Worm (Caenorhabditis elegans) whole organism, mixed stage, embryonic: Measurements from ENCODE around the gene sra-10.
A peak's percentile ranks its signal among the peaks of the same experiment; 100 is the strongest.

Experiments
- M03D4.4 ChIP-seq: sonication (generic microtip); optimal IDR thresholded peaks from 2 replicates; lab custom pipeline; 2017; ENCODE audit warnings: mild to moderate bottlenecking, missing genetic modification characterization, missing compliant biosample characterization
- bed-3 ChIP-seq: fragments of 200-800 bp; sonication (Bioruptor generic); optimal IDR thresholded peaks from 3 replicates; lab custom pipeline; 2018; ENCODE audit warnings: mild to moderate bottlenecking, missing genetic modification characterization, moderate library complexity, missing compliant biosample characterization
- blmp-1 ChIP-seq: fragments of 150-350 bp; optimal IDR thresholded peaks from 2 replicates; lab custom pipeline; 2014; ENCODE audit warnings: missing biosample characterization, missing genetic modification characterization
- ceh-39 ChIP-seq: fragments of 150-350 bp; optimal IDR thresholded peaks from 2 replicates; lab custom pipeline; 2014; ENCODE audit warnings: missing biosample characterization, missing genetic modification characterization
- ceh-43 ChIP-seq: fragments of 200-800 bp; sonication (Bioruptor generic); optimal IDR thresholded peaks from 2 replicates; lab custom pipeline; 2018; ENCODE audit warnings: mild to moderate bottlenecking, missing genetic modification characterization, moderate library complexity, missing compliant biosample characterization
- ceh-83 ChIP-seq: fragments of 200-800 bp; sonication (Bioruptor generic); optimal IDR thresholded peaks from 2 replicates; lab custom pipeline; 2018; ENCODE audit warnings: mild to moderate bottlenecking, missing genetic modification characterization, missing compliant biosample characterization
- ces-1 ChIP-seq: fragments of 150-350 bp; optimal IDR thresholded peaks from 2 replicates; lab custom pipeline; 2014; ENCODE audit warnings: missing biosample characterization, missing genetic modification reagents, missing genetic modification characterization
- cnd-1 ChIP-seq: fragments of 200-800 bp; sonication (Bioruptor generic); optimal IDR thresholded peaks from 2 replicates; lab custom pipeline; 2018; ENCODE audit warnings: mild to moderate bottlenecking, missing genetic modification characterization, missing compliant biosample characterization
- drap-1 ChIP-seq: fragments of 200-800 bp; sonication (Bioruptor generic); optimal IDR thresholded peaks from 3 replicates; lab custom pipeline; 2018; ENCODE audit warnings: mild to moderate bottlenecking, missing genetic modification characterization, missing compliant biosample characterization
- elt-1 ChIP-seq: sonication (generic microtip); optimal IDR thresholded peaks from 2 replicates; lab custom pipeline; 2017; ENCODE audit warnings: missing genetic modification characterization, mild to moderate bottlenecking, missing compliant biosample characterization, antibody characterized with exemption, moderate library complexity, borderline replicate concordance; ENCODE audit not compliant: insufficient read depth
- elt-3 ChIP-seq: fragments of 150-350 bp; optimal IDR thresholded peaks from 2 replicates; lab custom pipeline; 2014; ENCODE audit warnings: missing biosample characterization, missing genetic modification characterization
- flh-1 ChIP-seq: fragments of 200-800 bp; sonication (Bioruptor generic); optimal IDR thresholded peaks from 2 replicates; lab custom pipeline; 2018; ENCODE audit warnings: mild to moderate bottlenecking, missing genetic modification characterization, moderate library complexity, missing compliant biosample characterization
- ham-2 ChIP-seq: fragments of 200-800 bp; sonication (Bioruptor generic); optimal IDR thresholded peaks from 2 replicates; lab custom pipeline; 2018; ENCODE audit warnings: mild to moderate bottlenecking, missing genetic modification characterization, missing compliant biosample characterization
- hlh-1 ChIP-seq: fragments of 150-350 bp; optimal IDR thresholded peaks from 2 replicates; lab custom pipeline; 2014; ENCODE audit warnings: missing biosample characterization, missing genetic modification reagents, missing genetic modification characterization
- lin-13 ChIP-seq: fragments of 150-350 bp; optimal IDR thresholded peaks from 2 replicates; lab custom pipeline; 2014; ENCODE audit warnings: missing biosample characterization, missing genetic modification characterization
- lin-32 ChIP-seq: fragments of 200-800 bp; sonication (Bioruptor generic); optimal IDR thresholded peaks from 2 replicates; lab custom pipeline; 2018; ENCODE audit warnings: mild to moderate bottlenecking, missing genetic modification characterization, missing compliant biosample characterization
- lsy-2 ChIP-seq: fragments of 150-350 bp; optimal IDR thresholded peaks from 2 replicates; lab custom pipeline; 2014; ENCODE audit warnings: missing biosample characterization, missing genetic modification characterization
- mab-5 ChIP-seq: fragments of 150-350 bp; optimal IDR thresholded peaks from 2 replicates; lab custom pipeline; 2014; ENCODE audit warnings: missing biosample characterization, missing genetic modification characterization
- mep-1 ChIP-seq: fragments of 150-350 bp; optimal IDR thresholded peaks from 2 replicates; lab custom pipeline; 2017; ENCODE audit warnings: missing biosample characterization, missing genetic modification reagents, missing genetic modification characterization, inconsistent platforms
- mls-2 ChIP-seq: sonication (generic microtip); optimal IDR thresholded peaks from 2 replicates; lab custom pipeline; 2016; ENCODE audit warnings: mild to moderate bottlenecking, missing genetic modification characterization, moderate library complexity, missing compliant biosample characterization
- nhr-12 ChIP-seq: fragments of 150-350 bp; optimal IDR thresholded peaks from 2 replicates; lab custom pipeline; 2014; ENCODE audit warnings: missing biosample characterization, missing genetic modification characterization
- nhr-2 ChIP-seq: fragments of 150-350 bp; optimal IDR thresholded peaks from 2 replicates; lab custom pipeline; 2014; ENCODE audit warnings: missing biosample characterization, missing genetic modification characterization
- nhr-237 ChIP-seq: fragments of 150-350 bp; optimal IDR thresholded peaks from 2 replicates; lab custom pipeline; 2014; ENCODE audit warnings: missing biosample characterization, missing genetic modification characterization
- nhr-28 ChIP-seq: fragments of 150-350 bp; optimal IDR thresholded peaks from 2 replicates; lab custom pipeline; 2014; ENCODE audit warnings: missing biosample characterization, missing genetic modification characterization
- nhr-76 ChIP-seq: sonication (generic microtip); optimal IDR thresholded peaks from 2 replicates; lab custom pipeline; 2017; ENCODE audit warnings: missing biosample characterization, missing genetic modification characterization
- pha-4 ChIP-seq: fragments of 150-350 bp; optimal IDR thresholded peaks from 2 replicates; lab custom pipeline; 2018; ENCODE audit warnings: missing biosample characterization, missing genetic modification reagents, missing genetic modification characterization
- sem-2 ChIP-seq: fragments of 200-800 bp; sonication (Bioruptor generic); optimal IDR thresholded peaks from 2 replicates; lab custom pipeline; 2018; ENCODE audit warnings: mild to moderate bottlenecking, missing genetic modification characterization, missing compliant biosample characterization
- snpc-4 ChIP-seq: fragments of 150-350 bp; optimal IDR thresholded peaks from 2 replicates; lab custom pipeline; 2014; ENCODE audit warnings: missing biosample characterization, missing genetic modification characterization
- sptf-1 ChIP-seq: sonication (generic microtip); optimal IDR thresholded peaks from 2 replicates; lab custom pipeline; 2017; ENCODE audit warnings: mild to moderate bottlenecking, missing genetic modification characterization, moderate library complexity, missing compliant biosample characterization
- tbx-8 ChIP-seq: fragments of 200-800 bp; sonication (Bioruptor generic); optimal IDR thresholded peaks from 2 replicates; lab custom pipeline; 2018; ENCODE audit warnings: mild to moderate bottlenecking, missing genetic modification characterization, moderate library complexity, missing compliant biosample characterization
- unc-120 ChIP-seq: sonication (generic microtip); optimal IDR thresholded peaks from 2 replicates; lab custom pipeline; 2017; ENCODE audit warnings: missing genetic modification characterization, missing compliant biosample characterization; ENCODE audit not compliant: poor library complexity, severe bottlenecking
- unc-39 ChIP-seq: fragments of 150-350 bp; optimal IDR thresholded peaks from 2 replicates; lab custom pipeline; 2014; ENCODE audit warnings: missing biosample characterization, missing genetic modification characterization
- unc-62 ChIP-seq: fragments of 150-350 bp; optimal IDR thresholded peaks from 2 replicates; lab custom pipeline; 2014; ENCODE audit warnings: missing biosample characterization, missing genetic modification reagents, missing genetic modification characterization
- zip-8 ChIP-seq: fragments of 150-350 bp; optimal IDR thresholded peaks from 2 replicates; lab custom pipeline; 2014; ENCODE audit warnings: missing biosample characterization, missing genetic modification characterization
- ztf-11 ChIP-seq: fragments of 150-350 bp; optimal IDR thresholded peaks from 2 replicates; lab custom pipeline; 2014; ENCODE audit warnings: missing biosample characterization, missing genetic modification characterization

The sra-10 gene

ce11 chrII:10870698-10871097, 24.2 kb downstream of the sra-10 start:
- TF ChIP-seq unc-62 (GFP tag; lab: Kevin White, UChicago) (no peak), nhr-237 (no peak), nhr-2 (tag; lab: Kevin White, UChicago) (no peak), zip-8 (tag; lab: Kevin White, UChicago) (no peak), ces-1 (GFP tag; lab: Kevin White, UChicago) (no peak), nhr-28 (tag; lab: Kevin White, UChicago) (no peak), sptf-1 (no peak), mab-5 (tag; lab: Kevin White, UChicago) (no peak), lin-13 (tag; lab: Kevin White, UChicago) (no peak), lin-32 (GFP tag; lab: Kevin White, UChicago) (no peak), cnd-1 (tag; lab: Kevin White, UChicago) (no peak), bed-3 (GFP tag; lab: Kevin White, UChicago) (no peak), unc-39 (tag; lab: Kevin White, UChicago) (no peak), sem-2 (GFP tag; lab: Kevin White, UChicago) (no peak), nhr-76 (tag; lab: Kevin White, UChicago) (no peak), elt-3 (tag; lab: Kevin White, UChicago) (no peak), M03D4.4 (tag; lab: Kevin White, UChicago) (no peak), ztf-11 (no peak), snpc-4 (no peak), tbx-8 (GFP tag; lab: Kevin White, UChicago) (no peak)

DNA sequence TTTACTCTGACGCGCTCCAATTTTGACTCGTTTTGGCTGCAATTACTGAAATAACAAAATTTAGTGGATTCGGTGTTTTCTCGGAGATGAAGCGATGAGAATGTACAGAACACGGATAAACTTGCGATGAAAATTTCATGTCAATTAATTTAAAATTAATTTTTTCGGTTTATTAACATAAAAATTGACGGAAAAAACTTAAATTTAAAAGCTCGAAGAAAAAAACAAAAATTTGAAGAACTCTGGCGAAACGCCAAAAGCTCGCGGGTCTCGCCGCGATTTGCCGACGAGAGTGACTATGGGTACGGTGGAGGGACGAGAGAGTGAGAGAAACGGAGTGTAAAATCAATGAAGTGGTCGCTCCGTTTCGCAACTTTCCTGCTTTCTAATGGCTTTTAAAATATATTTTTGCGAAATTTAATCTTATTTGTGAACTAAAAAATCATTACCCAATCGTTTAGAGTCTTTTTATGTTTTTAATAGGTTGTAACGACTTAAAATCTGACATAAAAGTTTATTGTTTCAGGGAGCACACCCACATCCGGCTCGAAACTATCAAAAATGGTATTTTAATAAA, 26.1 kb downstream of the sra-10 start, which contains the start of the genes gmps-1 and cap-2:
Gene gmps-1 (minus strand): TSS at position 51 of the 577 bp plus-strand sequence.
Gene cap-2 (plus strand): TSS at position 527 of the 577 bp plus-strand sequence.
- TF ChIP-seq nhr-28 (tag; lab: Kevin White, UChicago) (no peak), ceh-39 (tag; lab: Kevin White, UChicago) (peak; percentile 72), sptf-1 (peak; percentile 75), cnd-1 (tag; lab: Kevin White, UChicago) (no peak), snpc-4 (no peak), nhr-2 (tag; lab: Kevin White, UChicago) (peak; percentile 37), unc-120 (tag; lab: Kevin White, UChicago) (peak; percentile 22), mab-5 (tag; lab: Kevin White, UChicago) (no peak), pha-4 (tag; lab: Kevin White, UChicago) (peak; percentile 82), zip-8 (tag; lab: Kevin White, UChicago) (no peak), ham-2 (GFP tag; lab: Kevin White, UChicago) (no peak), hlh-1 (tag; lab: Kevin White, UChicago) (peak; percentile 53), ceh-43 (GFP tag; lab: Kevin White, UChicago) (peak; percentile 15), lin-13 (tag; lab: Kevin White, UChicago) (peak; percentile 84), M03D4.4 (tag; lab: Kevin White, UChicago) (peak; percentile 28), drap-1 (GFP tag; lab: Kevin White, UChicago) (peak; percentile 31), tbx-8 (GFP tag; lab: Kevin White, UChicago) (no peak), bed-3 (GFP tag; lab: Kevin White, UChicago) (no peak), mls-2 (tag; lab: Kevin White, UChicago) (peak; percentile 51), elt-3 (tag; lab: Kevin White, UChicago) (no peak), nhr-12 (no peak), blmp-1 (no peak), mep-1 (tag; lab: Kevin White, UChicago) (peak; percentile 92), ceh-83 (GFP tag; lab: Kevin White, UChicago) (no peak), lsy-2 (peak; percentile 100), lin-32 (GFP tag; lab: Kevin White, UChicago) (no peak), unc-39 (tag; lab: Kevin White, UChicago) (no peak), ztf-11 (no peak), nhr-76 (tag; lab: Kevin White, UChicago) (no peak), flh-1 (GFP tag; lab: Kevin White, UChicago) (no peak), unc-62 (GFP tag; lab: Kevin White, UChicago) (peak; percentile 22), elt-1 (tag; lab: Kevin White, UChicago) (no peak), ces-1 (GFP tag; lab: Kevin White, UChicago) (peak; percentile 68), sem-2 (GFP tag; lab: Kevin White, UChicago) (no peak), nhr-237 (peak; percentile 86)
- TF ChIP-seq, all 35 proteins: peak for 16
